Fruit fly (Drosophila melanogaster) whole organism, wandering third instar larva: ENCODE measurements around the gene CG7059.

ENCODE experiments used
- HLH106 ChIP-seq: fragments of 200-800 bp; optimal IDR thresholded peaks from 3 replicates; lab custom pipeline; 2019; ENCODE audit warnings: missing biosample characterization, mild to moderate bottlenecking, missing genetic modification characterization, moderate library complexity
- brk ChIP-seq: fragments of 200-800 bp; sonication (Bioruptor generic); optimal IDR thresholded peaks from 2 replicates; lab custom pipeline; 2016; ENCODE audit warnings: missing biosample characterization, mild to moderate bottlenecking, missing genetic modification characterization
- dl ChIP-seq, 2 experiments: fragments of 175-275, 200-275 bp in 1 of 2; fragments of 200-275 bp in 1 of 2; sonication (Bioruptor generic); optimal IDR thresholded peaks; lab custom pipeline; 2018; ENCODE audit warnings: mild to moderate bottlenecking in 2 of 2, missing biosample characterization in 2 of 2, missing genetic modification characterization in 2 of 2, moderate library complexity in 2 of 2; ENCODE audit not compliant: partially characterized antibody in 2 of 2, insufficient read depth in 1 of 2
- dsf ChIP-seq: sonication (Bioruptor generic); optimal IDR thresholded peaks from 2 replicates; lab custom pipeline; 2016; ENCODE audit warnings: missing biosample characterization, missing genetic modification characterization, borderline replicate concordance
- fru ChIP-seq: fragments of 200-800 bp; sonication (Bioruptor generic); optimal IDR thresholded peaks from 3 replicates; lab custom pipeline; 2016; ENCODE audit warnings: missing biosample characterization, mild to moderate bottlenecking, missing genetic modification characterization
- h ChIP-seq: fragments of 200-800 bp; sonication (Bioruptor generic); optimal IDR thresholded peaks from 3 replicates; lab custom pipeline; 2016; ENCODE audit warnings: missing biosample characterization, mild to moderate bottlenecking, missing genetic modification characterization
- lola ChIP-seq: fragments of >200 bp; optimal IDR thresholded peaks from 2 replicates; lab custom pipeline; 2017; ENCODE audit warnings: missing biosample characterization, missing genetic modification characterization
- pan ChIP-seq: fragments of >200 bp; optimal IDR thresholded peaks from 2 replicates; lab custom pipeline; 2017
- psq ChIP-seq: fragments of 200-800 bp; sonication (Bioruptor generic); optimal IDR thresholded peaks from 3 replicates; lab custom pipeline; 2017; ENCODE audit warnings: missing biosample characterization, mild to moderate bottlenecking, missing genetic modification characterization, moderate library complexity
- sv ChIP-seq: fragments of 200-800 bp; sonication (Bioruptor generic); optimal IDR thresholded peaks from 3 replicates; lab custom pipeline; 2016; ENCODE audit warnings: missing biosample characterization, missing genetic modification characterization
- tai ChIP-seq: sonication (Bioruptor generic); optimal IDR thresholded peaks from 2 replicates; lab custom pipeline; 2016; ENCODE audit warnings: missing biosample characterization, missing genetic modification characterization

DNA sequence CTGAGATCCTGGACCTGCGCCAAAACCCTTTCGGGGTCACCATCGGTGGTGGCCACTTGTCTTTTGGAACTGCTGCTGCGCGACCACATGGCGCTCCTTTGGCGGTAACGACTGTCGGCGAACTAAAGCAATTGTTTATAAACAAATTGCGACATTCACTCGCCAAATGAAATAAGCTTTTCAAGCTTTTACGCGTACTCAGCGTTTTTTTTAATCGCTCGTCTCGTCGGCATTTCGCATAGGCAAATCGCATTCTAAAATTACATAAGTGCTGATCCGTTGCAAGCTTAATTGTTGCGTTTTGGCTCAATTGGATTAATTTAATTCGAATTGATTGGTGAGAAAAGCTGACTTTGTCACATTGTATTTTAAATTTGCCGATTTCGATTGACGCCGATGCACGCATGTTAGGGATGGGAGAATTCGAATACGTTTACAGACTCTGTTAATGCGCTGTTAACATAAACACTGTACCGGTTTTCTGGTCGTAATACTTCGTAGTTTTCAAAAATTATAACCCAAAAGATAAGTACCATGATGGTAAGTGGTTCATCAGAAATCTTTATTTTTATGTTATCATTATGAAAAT lies 35.1 kb downstream of the CG7059 start, which contains the start of gene pinta:
- TF ChIP-seq HLH106 (tag; lab: Kevin White, UChicago) (no peak), lola (GFP tag; lab: Kevin White, UChicago) (no peak), dl (GFP tag; optimal IDR thresholded peaks at IDR 0.05; lab: Kevin White, UChicago; ENCODE audit: insufficient read depth in 1 of 2, partially characterized antibody in 2 of 2) (no peak), tai (GFP tag; lab: Kevin White, UChicago) (no peak), psq (no peak), h (GFP tag; lab: Kevin White, UChicago) (no peak), dsf (no peak), sv (GFP tag; lab: Kevin White, UChicago) (no peak), brk (GFP tag; lab: Kevin White, UChicago) (no peak), fru (GFP tag; lab: Kevin White, UChicago) (no peak), pan (lab: Kevin White, UChicago) (no peak)
